Worm (Caenorhabditis elegans) whole organism, L4 larva: ENCODE results near the gene lin-24.
A peak's percentile ranks its signal among the peaks of the same experiment; 100 is the strongest.

Experiments used
- D1046.2 ChIP-seq: fragments of 200-800 bp; sonication (Bioruptor generic); IDR thresholded peaks from 2 replicates; pipeline ENCODE4 v1.3.6; 2022; ENCODE audit warnings: missing genetic modification characterization, missing compliant biosample characterization
- F26F4.8 ChIP-seq: fragments of 200-800 bp; sonication (Bioruptor generic); conservative IDR thresholded peaks from 2 replicates; pipeline ENCODE4 v1.3.6; 2022; ENCODE audit warnings: missing genetic modification characterization, missing compliant biosample characterization
- F37D6.2 ChIP-seq: sonication (generic microtip); optimal IDR thresholded peaks from 2 replicates; lab custom pipeline; 2016; ENCODE audit warnings: mild to moderate bottlenecking, missing genetic modification characterization, missing compliant biosample characterization
- R02D3.7 ChIP-seq: fragments of 150-350 bp; sonication (generic microtip); optimal IDR thresholded peaks from 3 replicates; lab custom pipeline; 2014; ENCODE audit warnings: missing biosample characterization, missing genetic modification characterization
- T20F7.1 ChIP-seq: fragments of 200-800 bp; sonication (Bioruptor generic); optimal IDR thresholded peaks from 2 replicates; lab custom pipeline; 2018; ENCODE audit warnings: mild to moderate bottlenecking, missing genetic modification characterization, missing compliant biosample characterization
- T26A8.4 ChIP-seq: fragments of 200-800 bp; sonication (Bioruptor generic); IDR thresholded peaks from 2 replicates; pipeline ENCODE4 v1.3.6; 2022; ENCODE audit warnings: missing genetic modification characterization, missing compliant biosample characterization
- Y105C5A.15 ChIP-seq: fragments of 200-800 bp; sonication (Bioruptor generic); IDR thresholded peaks from 2 replicates; pipeline ENCODE4 v1.3.6; 2022; ENCODE audit warnings: missing genetic modification characterization, missing compliant biosample characterization
- aha-1 ChIP-seq: fragments of 150-350 bp; peaks from one replicate; lab custom pipeline; 2014; ENCODE audit warnings: missing biosample characterization, missing genetic modification characterization
- ama-1 ChIP-seq: fragments of 150-350 bp; optimal IDR thresholded peaks from 2 replicates; lab custom pipeline; 2014; ENCODE audit warnings: inconsistent platforms, mixed read lengths
- ceh-44 ChIP-seq: fragments of 200-800 bp; sonication (Bioruptor generic); IDR thresholded peaks from 2 replicates; pipeline ENCODE4 v1.3.6; 2022; ENCODE audit warnings: missing genetic modification reagents, missing genetic modification characterization, missing compliant biosample characterization
- ceh-82 ChIP-seq: sonication (generic microtip); optimal IDR thresholded peaks from 2 replicates; lab custom pipeline; 2017; ENCODE audit warnings: missing biosample characterization, missing genetic modification characterization
- cey-2 ChIP-seq: sonication (generic microtip); optimal IDR thresholded peaks from 3 replicates; lab custom pipeline; 2017; ENCODE audit warnings: missing genetic modification characterization, mild to moderate bottlenecking, missing compliant biosample characterization, antibody characterized with exemption, borderline replicate concordance; ENCODE audit not compliant: insufficient read depth
- ctbp-1 ChIP-seq: fragments of 200-800 bp; sonication (Bioruptor generic); IDR thresholded peaks from 2 replicates; pipeline ENCODE4 v1.3.6; 2022; ENCODE audit warnings: missing genetic modification reagents, missing genetic modification characterization, missing compliant biosample characterization
- daf-12 ChIP-seq: fragments of 150-350 bp; optimal IDR thresholded peaks from 2 replicates; lab custom pipeline; 2014; ENCODE audit warnings: missing biosample characterization, missing genetic modification reagents, missing genetic modification characterization
- daf-16 ChIP-seq, 3 experiments: sonication (generic microtip); optimal IDR thresholded peaks; 2 replicates each; lab custom pipeline; 2016 to 2017; ENCODE audit warnings: missing genetic modification characterization in 3 of 3, missing genetic modification reagents in 3 of 3, mild to moderate bottlenecking in 2 of 3, missing compliant biosample characterization in 2 of 3, missing biosample characterization in 1 of 3, moderate library complexity in 1 of 3
- daf-19 ChIP-seq: fragments of 200-800 bp; sonication (Bioruptor generic); conservative IDR thresholded peaks from 2 replicates; pipeline ENCODE4 v1.3.6; 2022; ENCODE audit warnings: missing genetic modification characterization, missing compliant biosample characterization
- dmd-6 ChIP-seq: fragments of 200-800 bp; sonication (Bioruptor generic); IDR thresholded peaks from 2 replicates; pipeline ENCODE4 v1.3.6; 2022; ENCODE audit warnings: missing genetic modification reagents, missing genetic modification characterization, missing compliant biosample characterization
- dmd-9 ChIP-seq: fragments of 200-800 bp; sonication (Bioruptor generic); IDR thresholded peaks from 2 replicates; pipeline ENCODE4 v1.3.6; 2022; ENCODE audit warnings: missing genetic modification reagents, missing genetic modification characterization, missing compliant biosample characterization
- dpl-1 ChIP-seq: fragments of 150-350 bp; optimal IDR thresholded peaks from 2 replicates; lab custom pipeline; 2014; ENCODE audit warnings: missing biosample characterization, missing genetic modification reagents, missing genetic modification characterization
- duxl-1 ChIP-seq: sonication (generic microtip); optimal IDR thresholded peaks from 2 replicates; lab custom pipeline; 2016; ENCODE audit warnings: mild to moderate bottlenecking, missing genetic modification characterization, moderate library complexity, missing compliant biosample characterization; ENCODE audit not compliant: poor library complexity
- egl-27 ChIP-seq: sonication (generic microtip); optimal IDR thresholded peaks from 3 replicates; lab custom pipeline; 2017; ENCODE audit warnings: missing biosample characterization, missing genetic modification reagents, missing genetic modification characterization
- egl-43 ChIP-seq: fragments of 200-800 bp; sonication (Bioruptor generic); IDR thresholded peaks from 2 replicates; pipeline ENCODE4 v1.3.6; 2022; ENCODE audit warnings: missing genetic modification reagents, missing genetic modification characterization, missing compliant biosample characterization
- fkh-10 ChIP-seq: fragments of 150-350 bp; optimal IDR thresholded peaks from 2 replicates; lab custom pipeline; 2014; ENCODE audit warnings: missing biosample characterization, missing genetic modification reagents, missing genetic modification characterization
- hif-1 ChIP-seq, 2 experiments: sonication (generic microtip); optimal IDR thresholded peaks; 2 replicates each; lab custom pipeline; 2016 to 2017; ENCODE audit warnings: missing compliant biosample characterization in 2 of 2, missing genetic modification characterization in 2 of 2, missing genetic modification reagents in 2 of 2, missing genotype in 2 of 2, mild to moderate bottlenecking in 1 of 2
- hmg-1.1 ChIP-seq: fragments of 200-800 bp; sonication (Bioruptor generic); IDR thresholded peaks from 2 replicates; pipeline ENCODE4 v1.3.6; 2022; ENCODE audit warnings: missing genetic modification reagents, missing genetic modification characterization, missing compliant biosample characterization
- lin-29 ChIP-seq: fragments of 200-800 bp; sonication (Bioruptor generic); IDR thresholded peaks from 2 replicates; pipeline ENCODE4 v1.3.6; 2022; ENCODE audit warnings: missing genetic modification reagents, missing genetic modification characterization, missing compliant biosample characterization
- lir-3 ChIP-seq: sonication (generic microtip); optimal IDR thresholded peaks from 2 replicates; lab custom pipeline; 2016; ENCODE audit warnings: mild to moderate bottlenecking, missing genetic modification characterization, missing compliant biosample characterization
- mes-2 ChIP-seq: sonication (generic microtip); optimal IDR thresholded peaks from 2 replicates; lab custom pipeline; 2016; ENCODE audit warnings: missing genotype, mild to moderate bottlenecking, missing genetic modification characterization, missing compliant biosample characterization; ENCODE audit not compliant: poor library complexity, severe bottlenecking
- mxl-3 ChIP-seq: fragments of 200-800 bp; sonication (Bioruptor generic); optimal IDR thresholded peaks from 2 replicates; lab custom pipeline; 2018; ENCODE audit warnings: mild to moderate bottlenecking, missing genetic modification characterization, missing compliant biosample characterization
- nhr-102 ChIP-seq: sonication (generic microtip); optimal IDR thresholded peaks from 2 replicates; lab custom pipeline; 2016; ENCODE audit warnings: mild to moderate bottlenecking, missing genetic modification characterization, moderate library complexity, missing compliant biosample characterization
- nhr-11 ChIP-seq: fragments of 150-350 bp; optimal IDR thresholded peaks from 2 replicates; lab custom pipeline; 2014; ENCODE audit warnings: missing biosample characterization, missing genetic modification characterization
- nhr-237 ChIP-seq: sonication (generic microtip); optimal IDR thresholded peaks from 2 replicates; lab custom pipeline; 2017; ENCODE audit warnings: missing biosample characterization, missing genetic modification characterization
- nhr-25 ChIP-seq: sonication (generic microtip); optimal IDR thresholded peaks from 2 replicates; lab custom pipeline; 2017; ENCODE audit warnings: missing genetic modification characterization, mild to moderate bottlenecking, missing compliant biosample characterization, antibody characterized with exemption, moderate library complexity, borderline replicate concordance; ENCODE audit not compliant: insufficient read depth
- nhr-28 ChIP-seq: fragments of 150-350 bp; optimal IDR thresholded peaks from 2 replicates; lab custom pipeline; 2014; ENCODE audit warnings: missing biosample characterization, missing genetic modification characterization
- nhr-76 ChIP-seq: fragments of 150-350 bp; optimal IDR thresholded peaks from 2 replicates; lab custom pipeline; 2014; ENCODE audit warnings: missing biosample characterization, missing genetic modification characterization
- php-3 ChIP-seq: fragments of 200-800 bp; sonication (Bioruptor generic); IDR thresholded peaks from 2 replicates; pipeline ENCODE4 v1.3.6; 2022; ENCODE audit warnings: missing genetic modification reagents, missing genetic modification characterization, missing compliant biosample characterization
- pqm-1 ChIP-seq: sonication (generic microtip); optimal IDR thresholded peaks from 2 replicates; lab custom pipeline; 2017; ENCODE audit warnings: missing biosample characterization, missing genetic modification characterization
- saeg-2 ChIP-seq: fragments of 200-800 bp; sonication (Bioruptor generic); IDR thresholded peaks from 2 replicates; pipeline ENCODE4 v1.3.6; 2022; ENCODE audit warnings: missing genetic modification reagents, missing genetic modification characterization, missing compliant biosample characterization
- skn-1 ChIP-seq: fragments of 150-350 bp; optimal IDR thresholded peaks from 2 replicates; lab custom pipeline; 2014; ENCODE audit warnings: missing biosample characterization, missing genetic modification characterization
- spr-3 ChIP-seq: fragments of 200-800 bp; sonication (Bioruptor generic); optimal IDR thresholded peaks from 2 replicates; lab custom pipeline; 2018; ENCODE audit warnings: mild to moderate bottlenecking, missing genetic modification characterization, missing compliant biosample characterization
- tag-97 ChIP-seq: fragments of 200-800 bp; sonication (Bioruptor generic); IDR thresholded peaks from 2 replicates; pipeline ENCODE4 v1.3.6; 2022; ENCODE audit warnings: missing genetic modification characterization, missing compliant biosample characterization
- tra-1 ChIP-seq: fragments of 200-800 bp; sonication (Bioruptor generic); IDR thresholded peaks from 2 replicates; pipeline ENCODE4 v1.3.6; 2022; ENCODE audit warnings: missing genetic modification reagents, missing genetic modification characterization, missing compliant biosample characterization
- unc-130 ChIP-seq: sonication (generic microtip); optimal IDR thresholded peaks from 2 replicates; lab custom pipeline; 2016; ENCODE audit warnings: missing genetic modification reagents, missing genetic modification characterization, missing compliant biosample characterization
- zfp-2 ChIP-seq: sonication (generic microtip); optimal IDR thresholded peaks from 2 replicates; lab custom pipeline; 2016; ENCODE audit warnings: mild to moderate bottlenecking, missing genetic modification characterization, missing compliant biosample characterization
- ztf-11 ChIP-seq: fragments of 150-350 bp; optimal IDR thresholded peaks from 2 replicates; lab custom pipeline; 2014; ENCODE audit warnings: missing biosample characterization, missing genetic modification characterization

lin-24 gene

ce11 chrIV:12128708-12129107 lies 596 bp upstream of the lin-24 start (continued):
- TF ChIP-seq php-3 (GFP tag; lab: Robert Waterston, UW): no peak
- TF ChIP-seq R02D3.7 (tag; lab: Kevin White, UChicago): no peak
- no peak for TF ChIP-seq nhr-76 (tag; lab: Kevin White, UChicago)
- TF ChIP-seq ceh-82: no peak
- no peak for TF ChIP-seq daf-12 (tag; lab: Kevin White, UChicago)
- TF ChIP-seq dpl-1 (GFP tag; lab: Kevin White, UChicago): no peak
- peak; percentile 86 for TF ChIP-seq pqm-1 (tag; lab: Kevin White, UChicago)
- no peak for TF ChIP-seq unc-130 (GFP tag; lab: Kevin White, UChicago)
- no peak for TF ChIP-seq tag-97 (GFP tag; lab: Robert Waterston, UW)
- no peak for TF ChIP-seq spr-3
- no peak for TF ChIP-seq nhr-237 (tag; lab: Kevin White, UChicago)
- TF ChIP-seq daf-16 (GFP tag; optimal IDR thresholded peaks at IDR 0.05; lab: Kevin White, UChicago): no peak
- peak; percentile 29 for TF ChIP-seq daf-16 (tag; optimal IDR thresholded peaks at IDR 0.05; lab: Kevin White, UChicago)
- no peak; the same call in 1 of the 2 replicates for TF ChIP-seq hmg-1.1
- TF ChIP-seq T26A8.4: 0 out of 2 replicates have a peak, but pooled peaks have one; percentile 14
- no peak for TF ChIP-seq daf-19 (GFP tag; lab: Robert Waterston, UW)
- TF ChIP-seq mxl-3 (GFP tag; lab: Kevin White, UChicago): no peak
- TF ChIP-seq egl-27 (tag; lab: Kevin White, UChicago): no peak
- no peak for TF ChIP-seq lin-29 (GFP tag; lab: Robert Waterston, UW)
- TF ChIP-seq nhr-25 (tag; lab: Kevin White, UChicago): no peak
- TF ChIP-seq nhr-102 (tag; lab: Kevin White, UChicago): no peak
- no peak for TF ChIP-seq nhr-11 (tag; lab: Kevin White, UChicago)
- TF ChIP-seq hif-1 (tag; optimal IDR thresholded peaks at IDR 0.05; lab: Kevin White, UChicago): no peak
- TF ChIP-seq cey-2 (tag; lab: Kevin White, UChicago): no peak
- no peak for TF ChIP-seq fkh-10 (GFP tag; lab: Kevin White, UChicago)
- peak; percentile 38 for TF ChIP-seq mes-2 (tag; lab: Kevin White, UChicago)
- no peak for TF ChIP-seq D1046.2 (GFP tag; lab: Robert Waterston, UW)
- TF ChIP-seq nhr-28 (tag; lab: Kevin White, UChicago): peak; percentile 15
- peak; percentile 30; the same call in 1 of the 2 replicates for TF ChIP-seq dmd-6
- TF ChIP-seq Y105C5A.15 (GFP tag; lab: Robert Waterston, UW): no peak
- TF ChIP-seq ceh-44 (GFP tag; lab: Robert Waterston, UW): no peak
- TF ChIP-seq tra-1: no peak
- no peak for TF ChIP-seq zfp-2 (tag; lab: Kevin White, UChicago)
- TF ChIP-seq aha-1 (tag; lab: Kevin White, UChicago): no peak
- TF ChIP-seq egl-43 (GFP tag; lab: Robert Waterston, UW): no peak
- no peak for TF ChIP-seq ctbp-1 (GFP tag; lab: Robert Waterston, UW)
- TF ChIP-seq T20F7.1 (GFP tag; lab: Kevin White, UChicago): no peak
- TF ChIP-seq F37D6.2 (tag; lab: Kevin White, UChicago): no peak
- no peak for TF ChIP-seq F26F4.8 (GFP tag; lab: Robert Waterston, UW)
- TF ChIP-seq saeg-2 (GFP tag; lab: Robert Waterston, UW): no peak
- TF ChIP-seq lir-3: no peak
- no peak for TF ChIP-seq skn-1 (tag; lab: Kevin White, UChicago)
- TF ChIP-seq ztf-11 (tag; lab: Kevin White, UChicago): no peak
- TF ChIP-seq duxl-1: no peak
- TF ChIP-seq ama-1 (lab: Kevin White, UChicago): no peak
- TF ChIP-seq dmd-9 (GFP tag; lab: Robert Waterston, UW): no peak
- TF ChIP-seq, all 104 proteins: peak for 8
